Worm (Caenorhabditis elegans) whole organism, mixed stage, embryonic: ENCODE measurements around the gene srh-269.

ENCODE experiments used
- M03D4.4 ChIP-seq: sonication (generic microtip); optimal IDR thresholded peaks from 2 replicates; lab custom pipeline; 2017; ENCODE audit warnings: mild to moderate bottlenecking, missing genetic modification characterization, missing compliant biosample characterization
- bed-3 ChIP-seq: fragments of 200-800 bp; sonication (Bioruptor generic); optimal IDR thresholded peaks from 3 replicates; lab custom pipeline; 2018; ENCODE audit warnings: mild to moderate bottlenecking, missing genetic modification characterization, moderate library complexity, missing compliant biosample characterization
- ceh-39 ChIP-seq: fragments of 150-350 bp; optimal IDR thresholded peaks from 2 replicates; lab custom pipeline; 2014; ENCODE audit warnings: missing biosample characterization, missing genetic modification characterization
- ceh-83 ChIP-seq: fragments of 200-800 bp; sonication (Bioruptor generic); optimal IDR thresholded peaks from 2 replicates; lab custom pipeline; 2018; ENCODE audit warnings: mild to moderate bottlenecking, missing genetic modification characterization, missing compliant biosample characterization
- cnd-1 ChIP-seq: fragments of 200-800 bp; sonication (Bioruptor generic); optimal IDR thresholded peaks from 2 replicates; lab custom pipeline; 2018; ENCODE audit warnings: mild to moderate bottlenecking, missing genetic modification characterization, missing compliant biosample characterization
- drap-1 ChIP-seq: fragments of 200-800 bp; sonication (Bioruptor generic); optimal IDR thresholded peaks from 3 replicates; lab custom pipeline; 2018; ENCODE audit warnings: mild to moderate bottlenecking, missing genetic modification characterization, missing compliant biosample characterization
- elt-1 ChIP-seq: sonication (generic microtip); optimal IDR thresholded peaks from 2 replicates; lab custom pipeline; 2017; ENCODE audit warnings: missing genetic modification characterization, mild to moderate bottlenecking, missing compliant biosample characterization, antibody characterized with exemption, moderate library complexity, borderline replicate concordance; ENCODE audit not compliant: insufficient read depth
- flh-1 ChIP-seq: fragments of 200-800 bp; sonication (Bioruptor generic); optimal IDR thresholded peaks from 2 replicates; lab custom pipeline; 2018; ENCODE audit warnings: mild to moderate bottlenecking, missing genetic modification characterization, moderate library complexity, missing compliant biosample characterization
- ham-2 ChIP-seq: fragments of 200-800 bp; sonication (Bioruptor generic); optimal IDR thresholded peaks from 2 replicates; lab custom pipeline; 2018; ENCODE audit warnings: mild to moderate bottlenecking, missing genetic modification characterization, missing compliant biosample characterization
- hlh-1 ChIP-seq: fragments of 150-350 bp; optimal IDR thresholded peaks from 2 replicates; lab custom pipeline; 2014; ENCODE audit warnings: missing biosample characterization, missing genetic modification reagents, missing genetic modification characterization
- lin-13 ChIP-seq: fragments of 150-350 bp; optimal IDR thresholded peaks from 2 replicates; lab custom pipeline; 2014; ENCODE audit warnings: missing biosample characterization, missing genetic modification characterization
- lin-32 ChIP-seq: fragments of 200-800 bp; sonication (Bioruptor generic); optimal IDR thresholded peaks from 2 replicates; lab custom pipeline; 2018; ENCODE audit warnings: mild to moderate bottlenecking, missing genetic modification characterization, missing compliant biosample characterization
- mls-2 ChIP-seq: sonication (generic microtip); optimal IDR thresholded peaks from 2 replicates; lab custom pipeline; 2016; ENCODE audit warnings: mild to moderate bottlenecking, missing genetic modification characterization, moderate library complexity, missing compliant biosample characterization
- nhr-237 ChIP-seq: fragments of 150-350 bp; optimal IDR thresholded peaks from 2 replicates; lab custom pipeline; 2014; ENCODE audit warnings: missing biosample characterization, missing genetic modification characterization
- nhr-28 ChIP-seq: fragments of 150-350 bp; optimal IDR thresholded peaks from 2 replicates; lab custom pipeline; 2014; ENCODE audit warnings: missing biosample characterization, missing genetic modification characterization
- sem-2 ChIP-seq: fragments of 200-800 bp; sonication (Bioruptor generic); optimal IDR thresholded peaks from 2 replicates; lab custom pipeline; 2018; ENCODE audit warnings: mild to moderate bottlenecking, missing genetic modification characterization, missing compliant biosample characterization
- sptf-1 ChIP-seq: sonication (generic microtip); optimal IDR thresholded peaks from 2 replicates; lab custom pipeline; 2017; ENCODE audit warnings: mild to moderate bottlenecking, missing genetic modification characterization, moderate library complexity, missing compliant biosample characterization
- ztf-11 ChIP-seq: fragments of 150-350 bp; optimal IDR thresholded peaks from 2 replicates; lab custom pipeline; 2014; ENCODE audit warnings: missing biosample characterization, missing genetic modification characterization

The srh-269 gene

DNA sequence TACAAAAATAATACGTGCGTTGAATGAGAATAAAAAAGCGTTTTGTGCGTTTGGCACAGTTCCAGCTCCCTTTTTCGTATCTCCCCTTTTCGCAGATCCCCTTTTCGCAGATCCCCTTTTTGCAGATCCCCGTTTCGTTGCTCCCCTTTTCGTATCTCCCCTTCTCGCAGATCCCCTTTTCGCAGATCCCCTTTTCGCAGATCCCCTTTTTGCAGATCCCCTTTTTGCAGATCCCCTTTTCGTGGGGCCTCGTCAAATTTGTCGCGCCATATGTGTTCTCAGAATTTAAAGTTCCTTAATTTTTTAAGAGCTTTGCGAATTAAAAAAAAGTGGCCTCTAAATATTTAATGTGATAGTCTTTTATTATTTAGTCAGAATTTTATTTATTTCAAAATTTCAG, 38.9 kb downstream of the srh-269 start, which contains the start of gene Y32B12B.4:
Y32B12B.4 (plus strand) TSS at position 399 of the 400 bp plus-strand sequence.
- peak; percentile 64 for TF ChIP-seq lin-32 (GFP tag; lab: Kevin White, UChicago)
- TF ChIP-seq ceh-39 (tag; lab: Kevin White, UChicago), result no peak
- no peak for TF ChIP-seq flh-1 (GFP tag; lab: Kevin White, UChicago)
- peak; percentile 5 for TF ChIP-seq sem-2 (GFP tag; lab: Kevin White, UChicago)
- peak; percentile 46 for TF ChIP-seq drap-1 (GFP tag; lab: Kevin White, UChicago)
- TF ChIP-seq sptf-1 (tag; lab: Kevin White, UChicago), result peak; percentile 67
- TF ChIP-seq bed-3 (GFP tag; lab: Kevin White, UChicago), result peak; percentile 29
- TF ChIP-seq cnd-1 (tag; lab: Kevin White, UChicago), result peak; percentile 65
- peak; percentile 21 for TF ChIP-seq ceh-83 (GFP tag; lab: Kevin White, UChicago)
- no peak for TF ChIP-seq ztf-11 (tag; lab: Kevin White, UChicago)
- TF ChIP-seq M03D4.4 (tag; lab: Kevin White, UChicago), result peak; percentile 4
- peak; percentile 13 for TF ChIP-seq mls-2 (tag; lab: Kevin White, UChicago)

DNA sequence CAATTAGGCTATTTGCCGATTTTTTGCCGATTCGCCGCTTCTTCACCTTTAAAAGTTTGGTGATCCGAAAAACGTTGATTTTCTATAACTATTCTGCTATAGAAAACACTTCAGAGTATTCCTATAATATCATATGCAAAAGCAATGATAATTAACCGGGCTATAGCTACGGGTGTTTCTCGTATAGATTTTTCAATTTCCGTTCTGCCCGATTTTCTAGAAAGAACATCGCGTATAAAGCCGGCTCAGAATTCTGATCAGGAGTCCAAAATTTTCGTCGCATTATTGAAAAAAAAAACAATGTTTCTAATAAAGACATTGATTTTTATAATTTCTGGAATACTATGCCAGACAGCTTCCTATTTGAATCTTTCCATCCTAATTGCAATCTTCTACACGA, 41.2 kb downstream of the srh-269 start, which contains the start of gene srbc-65:
srbc-65 (plus strand) TSS at position 301 of the 400 bp plus-strand sequence.
- TF ChIP-seq ceh-39 (tag; lab: Kevin White, UChicago) (no peak), lin-32 (GFP tag; lab: Kevin White, UChicago) (no peak), nhr-237 (tag; lab: Kevin White, UChicago) (no peak), ztf-11 (tag; lab: Kevin White, UChicago) (no peak), elt-1 (tag; lab: Kevin White, UChicago) (no peak), drap-1 (GFP tag; lab: Kevin White, UChicago) (no peak), bed-3 (GFP tag; lab: Kevin White, UChicago) (no peak)
- TF ChIP-seq, all 35 proteins: peak for 0

DNA sequence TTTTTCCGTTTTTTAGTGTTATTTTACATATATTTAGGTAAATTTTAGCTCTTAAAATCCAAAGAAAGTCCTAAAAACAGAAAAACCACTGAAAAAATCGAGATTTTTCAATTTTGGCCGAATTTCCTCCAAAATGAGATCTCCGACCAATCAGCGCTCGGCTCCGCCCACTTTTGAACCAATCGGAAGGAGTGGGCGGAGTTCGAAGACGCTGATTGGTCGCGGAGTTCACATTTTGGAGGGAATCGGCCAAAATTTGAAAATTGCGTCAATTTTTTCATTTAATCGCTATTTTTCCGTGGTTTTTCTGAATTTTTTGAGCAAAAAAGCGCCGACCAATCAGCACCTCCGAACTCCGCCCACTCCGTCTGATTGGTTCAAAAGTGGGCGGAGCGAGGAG, 51.2 kb downstream of the srh-269 start:
- TF ChIP-seq lin-13, result no peak
- TF ChIP-seq ztf-11 (tag; lab: Kevin White, UChicago), result no peak
- no peak for TF ChIP-seq hlh-1 (tag; lab: Kevin White, UChicago)
- TF ChIP-seq nhr-28 (tag; lab: Kevin White, UChicago), result no peak
- TF ChIP-seq ceh-83 (GFP tag; lab: Kevin White, UChicago), result no peak
- TF ChIP-seq ham-2 (GFP tag; lab: Kevin White, UChicago), result no peak
